Worm (Caenorhabditis elegans): Measurements from ENCODE around the gene T14G8.4.
A peak's percentile ranks its signal among the peaks of the same experiment; 100 is the strongest.

T14G8.4 gene

DNA sequence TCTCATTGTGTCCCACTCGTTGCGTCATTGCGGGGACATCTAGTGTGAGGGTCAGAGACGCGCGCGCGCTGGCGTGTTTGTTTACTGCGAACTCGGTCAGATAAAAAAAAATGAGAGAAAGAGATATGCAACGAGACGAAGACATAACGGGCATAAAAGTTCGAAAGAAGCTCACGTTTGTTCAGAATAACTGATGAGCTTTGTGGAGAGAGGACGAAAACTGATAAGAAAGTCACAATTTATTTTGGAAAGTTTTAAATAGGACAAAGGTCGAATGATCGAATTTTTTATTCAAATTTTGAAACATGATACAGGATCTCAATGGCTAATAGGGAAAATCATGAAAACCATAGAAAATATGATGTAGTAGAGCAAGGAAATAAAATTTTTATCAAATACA is 10.6 kb downstream of the T14G8.4 start:
- TF ChIP-seq W03F9.2 (tag; optimal IDR thresholded peaks at IDR 0.05), result no peak
- TF ChIP-seq dao-5 (tag; optimal IDR thresholded peaks at IDR 0.05), result no peak
- no peak for TF ChIP-seq him-1 (tag; optimal IDR thresholded peaks at IDR 0.05)

DNA sequence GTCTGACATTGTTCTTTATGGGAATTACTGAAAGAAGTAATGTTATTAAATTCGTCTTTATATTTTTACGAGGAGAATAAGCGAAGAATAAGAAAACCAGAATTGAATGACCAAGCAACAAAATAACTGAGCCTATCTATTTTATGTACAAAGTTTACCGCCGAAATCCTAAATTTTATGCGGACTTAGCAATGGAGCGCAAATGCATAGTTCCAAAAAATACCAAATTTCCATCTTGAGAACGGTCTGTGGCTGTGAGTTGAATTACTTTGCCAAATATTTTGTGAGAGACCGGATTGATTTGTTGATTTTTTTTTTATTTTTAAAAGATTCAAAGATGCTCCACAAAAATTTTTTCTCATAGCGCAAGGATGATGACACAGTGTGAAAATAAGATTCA is 11.1 kb downstream of the T14G8.4 start, which contains the start of gene chd-3:
TSS of gene chd-3 (minus strand) at position 27 of the 400 bp plus-strand sequence.
- TF ChIP-seq dao-5 (tag; optimal IDR thresholded peaks at IDR 0.05), result no peak
- TF ChIP-seq him-1 (tag; optimal IDR thresholded peaks at IDR 0.05), result no peak
- no peak for TF ChIP-seq W03F9.2 (tag; optimal IDR thresholded peaks at IDR 0.05)

DNA sequence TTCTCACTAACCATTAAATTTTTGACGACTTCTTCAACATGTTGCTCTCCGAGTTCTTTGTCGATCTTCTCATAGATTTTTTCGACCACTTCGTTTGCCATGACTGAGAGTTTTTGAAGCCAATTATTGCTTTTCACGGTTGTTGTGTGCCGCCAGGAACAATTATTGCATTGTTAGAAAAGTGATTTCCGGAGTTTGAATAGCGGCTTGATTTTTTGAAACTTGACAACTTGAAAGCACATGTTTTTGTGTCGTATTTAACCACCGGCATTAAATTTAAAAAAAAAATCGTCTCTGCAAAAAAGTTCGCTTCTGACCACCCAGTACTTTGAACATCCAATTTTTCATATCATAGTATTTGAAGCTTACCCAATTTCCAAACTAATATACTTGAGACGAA is 17.7 kb downstream of the T14G8.4 start, which contains the start of gene C52G5.3:
TSS of gene C52G5.3 (minus strand) at position 101 of the 400 bp plus-strand sequence.
- no peak for TF ChIP-seq him-1 (tag; optimal IDR thresholded peaks at IDR 0.05)
- TF ChIP-seq W03F9.2 (tag; optimal IDR thresholded peaks at IDR 0.05), result no peak

DNA sequence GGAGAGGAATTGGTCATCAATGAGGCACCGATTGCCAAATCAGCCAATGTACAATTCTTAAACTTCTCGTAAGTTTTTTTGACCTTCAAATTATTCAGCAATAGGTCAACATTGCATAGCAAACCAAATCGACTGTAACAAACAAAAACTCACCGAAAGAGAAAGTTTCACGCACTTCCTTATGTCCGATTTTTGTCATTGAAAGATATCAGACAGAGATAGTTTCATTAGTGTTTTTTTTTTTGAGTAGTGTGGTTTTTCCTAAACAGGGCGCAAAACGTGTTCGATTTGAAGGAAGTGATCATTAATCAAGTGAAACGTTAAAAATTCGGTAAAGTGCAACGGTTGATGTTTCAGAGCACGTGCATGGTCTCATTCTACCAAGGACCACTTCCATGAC is 19.5 kb downstream of the T14G8.4 start:
- TF ChIP-seq dao-5 (tag; optimal IDR thresholded peaks at IDR 0.05), result no peak
- TF ChIP-seq W03F9.2 (tag; optimal IDR thresholded peaks at IDR 0.05), result no peak
- no peak for TF ChIP-seq him-1 (tag; optimal IDR thresholded peaks at IDR 0.05)

DNA sequence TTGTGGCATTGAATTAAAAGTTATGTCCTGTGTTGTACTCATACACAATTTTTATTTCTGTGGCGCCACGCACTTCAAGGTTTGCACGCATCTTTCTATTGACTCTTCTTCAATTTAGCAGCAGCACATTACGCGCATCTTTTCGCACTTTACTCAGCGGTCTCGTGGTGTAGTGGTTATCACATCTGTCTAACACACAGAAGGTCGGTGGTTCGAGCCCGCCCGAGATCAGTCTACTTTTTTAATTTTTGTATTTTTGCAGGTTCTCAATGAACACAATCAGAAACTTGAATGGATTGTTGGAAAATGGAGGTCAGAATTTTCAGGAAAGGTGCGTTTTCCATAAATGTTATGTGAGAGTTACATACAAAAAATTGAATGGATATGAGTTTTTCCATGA is 20.2 kb downstream of the T14G8.4 start:
- TF ChIP-seq W03F9.2 (tag; optimal IDR thresholded peaks at IDR 0.05) (peak; percentile 26), him-1 (tag; optimal IDR thresholded peaks at IDR 0.05) (no peak), dao-5 (tag; optimal IDR thresholded peaks at IDR 0.05) (no peak)

DNA sequence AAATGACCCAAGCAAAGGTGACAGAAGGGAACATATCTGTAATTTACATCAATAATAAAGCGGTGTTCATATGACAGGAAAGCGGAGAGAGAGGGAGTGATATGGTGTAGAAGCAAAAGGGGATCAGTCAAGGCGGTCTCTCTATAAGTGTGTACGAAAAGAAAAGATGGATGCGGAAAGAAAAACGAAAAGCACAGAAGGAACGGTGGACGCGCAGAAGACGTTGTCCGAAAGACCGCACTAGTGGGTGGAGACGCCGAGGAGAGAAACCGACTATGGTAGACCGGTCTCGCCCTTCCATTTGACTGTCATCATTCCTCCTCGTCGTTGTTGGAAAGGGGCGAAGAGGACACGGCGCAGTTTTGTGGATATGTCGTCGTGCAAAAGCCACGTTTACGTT is 20.7 kb downstream of the T14G8.4 start, which contains the start of gene C52G5.2:
TSS of gene C52G5.2 (plus strand) at position 301 of the 400 bp plus-strand sequence.
- no peak for TF ChIP-seq him-1 (tag; optimal IDR thresholded peaks at IDR 0.05)
- no peak for TF ChIP-seq dao-5 (tag; optimal IDR thresholded peaks at IDR 0.05)
- no peak for TF ChIP-seq W03F9.2 (tag; optimal IDR thresholded peaks at IDR 0.05)

DNA sequence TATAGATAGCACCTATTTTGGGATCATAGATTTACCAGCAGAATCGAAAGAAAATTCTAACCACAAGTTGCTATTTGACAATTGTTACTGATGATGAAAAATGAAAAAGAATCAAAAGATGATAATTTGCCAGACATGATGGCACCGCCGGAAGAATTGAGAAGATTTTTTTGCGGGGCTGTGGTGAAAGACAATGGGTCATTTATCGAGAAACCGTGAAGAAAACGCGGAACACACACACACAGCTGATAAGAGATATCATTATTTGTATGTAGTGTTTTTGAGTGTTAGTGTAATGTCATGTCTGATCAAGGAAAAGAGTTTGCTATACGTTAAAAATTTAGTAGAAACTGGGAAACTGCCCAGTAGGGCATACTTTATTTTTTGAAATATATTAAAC is 28.8 kb downstream of the T14G8.4 start:
- TF ChIP-seq him-1 (tag; optimal IDR thresholded peaks at IDR 0.05), result no peak
- no peak for TF ChIP-seq W03F9.2 (tag; optimal IDR thresholded peaks at IDR 0.05)
- no peak for TF ChIP-seq dao-5 (tag; optimal IDR thresholded peaks at IDR 0.05)

DNA sequence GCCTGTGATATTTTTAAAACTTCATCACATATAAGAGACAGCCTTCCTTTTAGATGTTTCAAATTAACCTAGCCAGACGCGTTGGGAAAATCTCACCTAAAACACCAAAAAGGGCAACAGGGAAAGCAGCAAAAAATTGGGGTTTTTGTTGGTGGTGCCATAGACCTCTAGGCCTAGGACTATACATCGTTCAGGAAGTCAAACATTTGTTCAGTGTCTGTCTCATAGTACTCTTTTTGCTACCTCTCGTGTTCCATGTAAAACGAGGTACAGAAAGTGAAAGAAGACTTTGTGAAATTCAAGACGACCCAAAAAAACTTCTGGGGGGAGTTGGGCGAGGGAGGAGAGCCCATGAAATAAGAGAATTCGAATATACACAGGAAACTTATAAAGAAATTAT is 34.6 kb downstream of the T14G8.4 start:
- no peak for TF ChIP-seq dao-5 (tag; optimal IDR thresholded peaks at IDR 0.05)
- no peak for TF ChIP-seq him-1 (tag; optimal IDR thresholded peaks at IDR 0.05)
- TF ChIP-seq W03F9.2 (tag; optimal IDR thresholded peaks at IDR 0.05), result no peak

DNA sequence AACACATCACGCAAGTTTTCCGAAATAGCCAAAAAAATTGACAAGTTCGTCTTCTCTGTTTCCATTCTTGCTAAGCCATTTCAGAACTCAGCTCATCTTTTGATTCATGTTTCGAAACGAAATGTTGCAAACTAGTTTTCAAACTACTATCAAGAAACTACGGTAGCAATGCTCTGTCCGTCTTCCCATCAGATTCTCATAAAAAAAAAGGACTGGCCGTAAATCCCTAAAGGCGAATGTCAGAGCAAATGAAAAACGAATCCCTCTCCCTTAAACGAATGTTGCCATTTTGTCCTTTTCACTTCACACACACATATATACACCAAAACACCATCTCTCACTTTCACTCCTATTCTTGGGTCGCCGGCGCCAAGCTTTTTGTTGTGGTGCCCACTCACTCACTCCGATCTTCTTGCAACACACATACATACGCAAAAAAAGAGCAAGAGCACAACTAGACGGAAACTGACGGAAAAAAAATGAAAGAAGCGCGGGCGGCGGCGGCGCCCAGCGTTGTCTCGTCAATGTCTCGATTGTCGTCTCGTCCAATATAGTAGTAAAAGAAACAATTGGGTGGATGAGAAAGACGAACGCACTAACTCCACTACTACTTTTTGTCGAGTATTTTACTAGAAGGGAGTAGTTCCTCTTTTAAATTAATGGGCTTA is 35.8 kb downstream of the T14G8.4 start:
- TF ChIP-seq dao-5 (tag; optimal IDR thresholded peaks at IDR 0.05), result no peak
- no peak for TF ChIP-seq W03F9.2 (tag; optimal IDR thresholded peaks at IDR 0.05)
- TF ChIP-seq him-1 (tag; optimal IDR thresholded peaks at IDR 0.05), result peak; percentile 25

DNA sequence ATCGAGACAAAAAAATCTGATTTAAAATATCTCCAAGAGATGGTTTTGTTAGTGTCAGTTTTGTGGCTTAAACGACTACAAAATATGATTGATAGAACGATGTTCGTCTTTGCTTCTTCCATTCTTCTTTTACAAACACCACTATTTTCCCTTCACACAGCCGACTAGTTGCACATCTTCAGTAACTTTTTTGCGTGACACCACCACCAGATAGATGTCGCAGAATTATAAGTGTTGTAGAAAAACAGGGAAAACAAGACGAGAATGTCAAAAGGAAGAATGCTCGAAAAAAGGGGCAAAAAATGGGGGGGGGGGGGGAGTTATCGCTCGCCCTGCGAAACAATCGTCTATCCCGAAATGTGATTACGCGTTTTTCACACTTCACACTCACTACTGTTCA is 36.9 kb downstream of the T14G8.4 start:
- TF ChIP-seq dao-5 (tag; optimal IDR thresholded peaks at IDR 0.05) (no peak), him-1 (tag; optimal IDR thresholded peaks at IDR 0.05) (no peak), W03F9.2 (tag; optimal IDR thresholded peaks at IDR 0.05) (no peak)

DNA sequence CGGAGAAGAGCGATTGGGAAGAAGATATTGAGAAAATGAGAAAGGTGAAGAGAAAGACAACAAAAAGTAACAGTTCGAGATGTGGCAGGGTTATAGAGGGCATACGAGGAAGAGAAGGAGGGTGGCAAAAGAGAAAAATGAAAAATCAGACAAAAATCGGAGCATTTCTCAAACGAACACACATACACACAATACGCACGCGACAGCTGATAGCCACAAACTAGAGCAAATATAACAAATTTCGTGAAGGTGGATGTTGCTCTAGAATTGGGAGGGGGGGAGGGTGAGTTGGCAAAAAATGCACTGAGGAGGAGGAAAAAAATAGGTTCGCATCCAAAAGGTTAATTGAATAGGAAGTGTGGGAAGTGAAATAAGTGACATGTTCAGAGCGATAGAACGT is 38.5 kb downstream of the T14G8.4 start:
- no peak for TF ChIP-seq dao-5 (tag; optimal IDR thresholded peaks at IDR 0.05)
- TF ChIP-seq him-1 (tag; optimal IDR thresholded peaks at IDR 0.05), result no peak
- TF ChIP-seq W03F9.2 (tag; optimal IDR thresholded peaks at IDR 0.05), result no peak

DNA sequence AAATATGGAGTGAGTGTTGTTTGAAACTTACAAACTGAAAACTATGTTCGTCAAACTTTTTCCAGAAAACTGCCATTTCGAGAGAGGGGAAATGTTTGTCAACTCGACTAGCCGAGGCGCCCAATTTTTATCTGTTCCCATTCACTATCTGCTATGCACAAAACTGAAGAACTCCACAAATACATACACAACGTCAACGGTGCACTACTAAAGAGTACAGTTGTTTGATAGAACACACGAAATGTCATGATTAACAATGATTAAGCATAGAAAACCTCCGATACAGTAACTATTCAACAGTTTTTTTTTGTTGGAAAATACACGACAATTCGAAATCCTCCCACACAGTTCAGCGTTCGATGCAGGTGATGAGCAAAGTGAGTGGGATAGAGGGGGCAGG is 44.2 kb downstream of the T14G8.4 start:
- no peak for TF ChIP-seq W03F9.2 (tag; optimal IDR thresholded peaks at IDR 0.05)
- no peak for TF ChIP-seq him-1 (tag; optimal IDR thresholded peaks at IDR 0.05)
- no peak for TF ChIP-seq dao-5 (tag; optimal IDR thresholded peaks at IDR 0.05)

DNA sequence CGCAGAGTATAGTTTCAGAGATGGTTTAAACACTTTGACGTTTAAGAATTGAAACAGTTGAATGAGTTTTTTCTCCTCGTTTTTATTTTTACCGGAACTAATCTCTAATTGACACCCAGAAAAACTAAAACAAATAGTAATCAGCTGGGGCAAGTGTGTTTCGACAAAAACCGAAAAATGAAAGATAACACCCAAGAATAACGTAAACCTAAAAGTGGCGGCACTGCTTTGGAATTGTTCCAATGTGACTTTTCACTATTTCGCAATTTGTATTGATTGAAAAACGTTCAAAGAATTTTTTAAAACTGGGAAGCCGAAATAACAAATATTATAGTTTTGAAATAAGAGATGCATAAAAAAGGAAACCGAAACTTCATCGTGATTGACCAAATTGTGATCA is 44.9 kb downstream of the T14G8.4 start:
- no peak for TF ChIP-seq dao-5 (tag; optimal IDR thresholded peaks at IDR 0.05)

DNA sequence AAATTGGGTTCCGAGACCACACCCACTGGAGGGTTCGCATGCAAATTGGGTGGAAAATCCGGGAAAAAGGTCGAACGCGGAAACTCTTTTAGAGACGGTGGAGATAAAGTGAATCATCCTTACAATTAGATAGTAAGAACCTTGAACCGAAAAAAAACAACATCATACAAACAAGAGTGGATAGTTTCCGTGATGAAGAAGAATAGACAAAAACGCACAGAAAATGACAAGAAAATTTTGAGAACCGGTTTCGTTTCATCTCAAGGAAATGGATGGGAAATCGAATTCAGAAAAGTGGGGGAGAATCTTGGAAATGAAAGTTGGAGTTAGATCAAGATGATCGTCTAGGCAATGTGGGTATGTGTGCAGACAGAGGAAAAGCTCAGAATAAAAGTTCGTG is 48.3 kb downstream of the T14G8.4 start:
- TF ChIP-seq him-1 (tag; optimal IDR thresholded peaks at IDR 0.05) (no peak), dao-5 (tag; optimal IDR thresholded peaks at IDR 0.05) (no peak), W03F9.2 (tag; optimal IDR thresholded peaks at IDR 0.05) (no peak)

DNA sequence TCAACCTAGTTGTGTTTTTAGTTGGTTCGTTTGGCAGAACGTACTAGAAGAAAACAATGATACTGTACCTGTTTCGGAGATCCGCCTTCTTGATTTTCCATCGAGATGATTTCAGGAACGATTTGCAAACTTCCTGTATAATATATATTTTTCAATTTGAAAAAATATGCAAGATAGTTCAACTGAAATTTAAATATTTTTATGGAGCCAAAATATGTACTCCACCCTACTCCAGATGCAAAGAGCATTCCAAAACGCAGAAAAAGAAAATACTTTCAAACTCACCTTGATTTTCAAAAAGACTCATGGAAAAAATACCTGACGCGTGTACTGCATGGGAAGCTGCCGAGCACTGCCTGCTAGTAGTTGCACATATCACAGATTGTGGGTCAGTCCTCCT is 50.2 kb downstream of the T14G8.4 start, which contains the start of gene gei-3:
TSS of gene gei-3 (minus strand) at position 101 of the 400 bp plus-strand sequence.
- TF ChIP-seq dao-5 (tag; optimal IDR thresholded peaks at IDR 0.05) (no peak), him-1 (tag; optimal IDR thresholded peaks at IDR 0.05) (no peak), W03F9.2 (tag; optimal IDR thresholded peaks at IDR 0.05) (no peak)
